Worm (Caenorhabditis elegans) whole organism, mixed stage, embryonic: Measurements from ENCODE around the gene clec-162.

Source experiments
- lsy-2 ChIP-seq: fragments of 150-350 bp; optimal IDR thresholded peaks from 2 replicates; lab custom pipeline; 2014; ENCODE audit warnings: missing biosample characterization, missing genetic modification characterization
- nhr-2 ChIP-seq: fragments of 150-350 bp; optimal IDR thresholded peaks from 2 replicates; lab custom pipeline; 2014; ENCODE audit warnings: missing biosample characterization, missing genetic modification characterization
- unc-62 ChIP-seq: fragments of 150-350 bp; optimal IDR thresholded peaks from 2 replicates; lab custom pipeline; 2014; ENCODE audit warnings: missing biosample characterization, missing genetic modification reagents, missing genetic modification characterization

DNA sequence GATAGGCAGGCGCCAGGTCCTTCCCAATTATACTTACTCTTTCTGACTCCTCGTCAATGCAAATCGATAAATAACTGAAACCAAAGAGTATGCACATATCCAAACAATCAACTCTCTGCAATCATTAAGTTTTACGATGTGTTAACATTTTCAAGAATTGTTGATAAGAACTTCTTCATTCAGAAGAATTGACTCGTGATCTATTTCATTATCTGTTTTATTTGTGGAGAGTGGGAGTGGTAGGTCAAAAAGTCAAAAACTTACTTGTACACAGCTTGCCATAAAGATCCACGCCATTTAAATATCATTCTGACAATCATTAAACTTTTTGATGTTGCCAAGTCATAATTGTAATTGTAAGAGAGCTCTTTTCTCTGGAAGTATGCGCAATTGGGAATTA lies 35.6 kb downstream of the clec-162 start:
- no peak for TF ChIP-seq unc-62 (GFP tag; lab: Kevin White, UChicago)
- TF ChIP-seq lsy-2 (tag; lab: Kevin White, UChicago): no peak
- no peak for TF ChIP-seq nhr-2 (tag; lab: Kevin White, UChicago)
